Worm (Caenorhabditis elegans): ENCODE data around the gene ostf-4.

ce11 chrIII:10358751-10359150 is 40.4 kb upstream of the ostf-4 start:
- TF ChIP-seq ces-1 (GFP tag; optimal IDR thresholded peaks at IDR 0.05) (peak; percentile 21), snpc-4 (tag; optimal IDR thresholded peaks at IDR 0.05) (no peak), lin-13 (tag; optimal IDR thresholded peaks at IDR 0.05) (no peak), nhr-12 (tag; optimal IDR thresholded peaks at IDR 0.05) (no peak), sptf-1 (tag; optimal IDR thresholded peaks at IDR 0.05) (no peak), unc-39 (tag; optimal IDR thresholded peaks at IDR 0.05) (no peak), nhr-237 (tag; optimal IDR thresholded peaks at IDR 0.05) (no peak), unc-62 (GFP tag; optimal IDR thresholded peaks at IDR 0.05) (no peak), pha-4 (tag; optimal IDR thresholded peaks at IDR 0.05) (no peak), nhr-76 (tag; optimal IDR thresholded peaks at IDR 0.05) (no peak), mls-2 (tag; optimal IDR thresholded peaks at IDR 0.05) (no peak)

All from whole organism, mixed stage, embryonic.